Fruit fly (Drosophila melanogaster): ENCODE data around the gene CG11885.

Gene CG11885

dm6 chr2L:421119-421821 lies at the start of gene CG11885, which contains the start of gene CG13692 (continued):
- peak; percentile 37 for TF ChIP-seq CG17568 (GFP tag; optimal IDR thresholded peaks at IDR 0.05)
- no peak for TF ChIP-seq Asciz (GFP tag; optimal IDR thresholded peaks at IDR 0.05)
- TF ChIP-seq CG10366 (GFP tag; IDR thresholded peaks at IDR 0.05), result no peak
- peak; percentile 85 for TF ChIP-seq E2f2 (GFP tag; IDR thresholded peaks at IDR 0.05)
- TF ChIP-seq unpg (GFP tag; optimal IDR thresholded peaks at IDR 0.05), result peak; percentile 23
- no peak for TF ChIP-seq dan (GFP tag; IDR thresholded peaks at IDR 0.05)
- no peak for TF ChIP-seq CG10274 (GFP tag; optimal IDR thresholded peaks at IDR 0.05)
- TF ChIP-seq crol (GFP tag; IDR thresholded peaks at IDR 0.05), result no peak
- peak; percentile 17 for TF ChIP-seq Nf-YB (GFP tag; optimal IDR thresholded peaks at IDR 0.05)
- TF ChIP-seq Hand (GFP tag; optimal IDR thresholded peaks at IDR 0.05), result no peak
- TF ChIP-seq slp2 (GFP tag; optimal IDR thresholded peaks at IDR 0.05), result no peak
- no peak for TF ChIP-seq CG14965 (GFP tag; optimal IDR thresholded peaks at IDR 0.05; ENCODE audit: borderline replicate concordance)
- TF ChIP-seq CG4282 (GFP tag; optimal IDR thresholded peaks at IDR 0.05), result no peak
- peak; percentile 99 for TF ChIP-seq zen2 (GFP tag; IDR thresholded peaks at IDR 0.05; ENCODE audit: partially characterized antibody)
- peak; percentile 44 for TF ChIP-seq CG12769 (tag; optimal IDR thresholded peaks at IDR 0.05)
- peak; percentile 68 for TF ChIP-seq CG2712 (tag; optimal IDR thresholded peaks at IDR 0.05)
- no peak for TF ChIP-seq CG7786 (GFP tag; optimal IDR thresholded peaks at IDR 0.05)
- no peak for TF ChIP-seq CG14050 (GFP tag; IDR thresholded peaks at IDR 0.05)
- TF ChIP-seq Dad (GFP tag; optimal IDR thresholded peaks at IDR 0.05), result peak; percentile 41
- TF ChIP-seq CG8944 (GFP tag; optimal IDR thresholded peaks at IDR 0.05), result no peak
- no peak for TF ChIP-seq Hr78 (GFP tag; optimal IDR thresholded peaks at IDR 0.05)
- peak; percentile 17 for TF ChIP-seq CG34376 (GFP tag; optimal IDR thresholded peaks at IDR 0.05)
- peak; percentile 99 for TF ChIP-seq unc-4 (GFP tag; IDR thresholded peaks at IDR 0.05; ENCODE audit: partially characterized antibody)
- TF ChIP-seq zen (tag; optimal IDR thresholded peaks at IDR 0.05), result peak; percentile 74
- TF ChIP-seq sisA (GFP tag; IDR thresholded peaks at IDR 0.05), result no peak
- TF ChIP-seq zfh2 (GFP tag; optimal IDR thresholded peaks at IDR 0.05), result no peak
- peak; percentile 65 for TF ChIP-seq CG13624 (GFP tag; optimal IDR thresholded peaks at IDR 0.05)
- TF ChIP-seq Usf (GFP tag; optimal IDR thresholded peaks at IDR 0.05), result no peak
- TF ChIP-seq CG11398 (GFP tag; optimal IDR thresholded peaks at IDR 0.05), result peak; percentile 6
- TF ChIP-seq rib (GFP tag; IDR thresholded peaks at IDR 0.05), result peak; percentile 48; the same call in 1 of the 2 replicates
- peak; percentile 4 for TF ChIP-seq CG31365 (tag; optimal IDR thresholded peaks at IDR 0.05)
- TF ChIP-seq CG7372 (GFP tag; IDR thresholded peaks at IDR 0.05), result 0 out of 2 replicates have a peak, but pooled peaks have one; percentile 21
- TF ChIP-seq CG10267 (tag; optimal IDR thresholded peaks at IDR 0.05), result peak; percentile 67
- TF ChIP-seq kay (GFP tag; optimal IDR thresholded peaks at IDR 0.05), result peak; percentile 35
- TF ChIP-seq phol (tag; optimal IDR thresholded peaks at IDR 0.05), result peak; percentile 69
- no peak for TF ChIP-seq CG14441 (GFP tag; IDR thresholded peaks at IDR 0.05)
- peak; percentile 38 for TF ChIP-seq Sry-β (GFP tag; optimal IDR thresholded peaks at IDR 0.05)
- TF ChIP-seq onecut (GFP tag; IDR thresholded peaks at IDR 0.05), result peak; percentile 68
- TF ChIP-seq seq (GFP tag; IDR thresholded peaks at IDR 0.05), result no peak
- TF ChIP-seq Optix (GFP tag; IDR thresholded peaks at IDR 0.05), result no peak
- no peak for TF ChIP-seq disco-r (GFP tag; optimal IDR thresholded peaks at IDR 0.05)
- TF ChIP-seq Atf6 (GFP tag; IDR thresholded peaks at IDR 0.05), result no peak
- peak; percentile 32 for TF ChIP-seq gsb-n (tag; optimal IDR thresholded peaks at IDR 0.05)
- no peak for TF ChIP-seq ap (GFP tag; IDR thresholded peaks at IDR 0.05)
- no peak for TF ChIP-seq Awh (GFP tag; IDR thresholded peaks at IDR 0.05)
- no peak for TF ChIP-seq jigr1 (GFP tag; IDR thresholded peaks at IDR 0.05)
- no peak for TF ChIP-seq Bdp1 (GFP tag; optimal IDR thresholded peaks at IDR 0.05)
- no peak for TF ChIP-seq CG43689 (GFP tag; IDR thresholded peaks at IDR 0.05)
- TF ChIP-seq CG6683 (GFP tag; optimal IDR thresholded peaks at IDR 0.05), result peak; percentile 11
- no peak for TF ChIP-seq CG18619 (GFP tag; optimal IDR thresholded peaks at IDR 0.05)

All from whole organism, embryonic.